Worm (Caenorhabditis elegans): Measurements from ENCODE around the gene F38A1.8.

The F38A1.8 gene

ce11 chrIV:1225596-1226232 lies 13.9 kb downstream of the F38A1.8 start, which contains the start of gene W09G12.8:
TSS of gene W09G12.8 (plus strand) at chrIV:1226182.
- no peak for TF ChIP-seq unc-62 (GFP tag; optimal IDR thresholded peaks at IDR 0.05)

ce11 chrIV:1224781-1225180 lies 14.9 kb downstream of the F38A1.8 start:
- no peak for TF ChIP-seq snpc-4 (tag; optimal IDR thresholded peaks at IDR 0.05)
- TF ChIP-seq blmp-1 (tag; optimal IDR thresholded peaks at IDR 0.05): peak; percentile 94
- TF ChIP-seq ets-5 (GFP tag; IDR thresholded peaks at IDR 0.05): no peak
- no peak for TF ChIP-seq fos-1 (tag; optimal IDR thresholded peaks at IDR 0.05)
- no peak for TF ChIP-seq unc-86 (tag; optimal IDR thresholded peaks at IDR 0.05)
- no peak for TF ChIP-seq ceh-88 (GFP tag; IDR thresholded peaks at IDR 0.05)

- TF ChIP-seq efl-1 (optimal IDR thresholded peaks at IDR 0.05): peak in 1 of 2 experiments; percentile 18
- no peak for TF ChIP-seq efl-1 (GFP tag; optimal IDR thresholded peaks at IDR 0.05 in 1 of 2)
- peak; percentile 4 for TF ChIP-seq jun-1 (tag; optimal IDR thresholded peaks at IDR 0.05)
- no peak for TF ChIP-seq ama-1 (optimal IDR thresholded peaks at IDR 0.05)
- peak; percentile 45 for TF ChIP-seq blmp-1 (tag; optimal IDR thresholded peaks at IDR 0.05)
Observed at ce11 chrIV:1221167-1221566, 18.5 kb downstream of the F38A1.8 start, which contains the start of gene W09G12.10. TSS of gene W09G12.10 (minus strand) at chrIV:1221287.

- no peak for TF ChIP-seq nhr-71 (tag; optimal IDR thresholded peaks at IDR 0.05)
- TF ChIP-seq lsy-2 (tag; optimal IDR thresholded peaks at IDR 0.05): no peak
- TF ChIP-seq nhr-84 (tag; optimal IDR thresholded peaks at IDR 0.05): no peak
- no peak for TF ChIP-seq nhr-11 (tag; optimal IDR thresholded peaks at IDR 0.05)
- TF ChIP-seq nhr-47 (tag; optimal IDR thresholded peaks at IDR 0.05): no peak
- TF ChIP-seq irx-1 (tag; optimal IDR thresholded peaks at IDR 0.05): no peak
- no peak for TF ChIP-seq mef-2 (tag; optimal IDR thresholded peaks at IDR 0.05)
- no peak for TF ChIP-seq ztf-11 (tag; optimal IDR thresholded peaks at IDR 0.05)
- TF ChIP-seq mep-1 (tag; optimal IDR thresholded peaks at IDR 0.05): no peak
- no peak for TF ChIP-seq lin-35 (GFP tag; optimal IDR thresholded peaks at IDR 0.05)
- TF ChIP-seq zag-1 (tag; optimal IDR thresholded peaks at IDR 0.05): no peak
- TF ChIP-seq zip-4 (GFP tag; optimal IDR thresholded peaks at IDR 0.05): no peak
- TF ChIP-seq nhr-76 (tag; optimal IDR thresholded peaks at IDR 0.05): no peak
Observed at ce11 chrIV:1216290-1216689, 23.4 kb downstream of the F38A1.8 start, which contains the start of gene W09G12.9. TSS of gene W09G12.9 (plus strand) at chrIV:1216590.

- TF ChIP-seq efl-1 (optimal IDR thresholded peaks at IDR 0.05) (no peak), efl-1 (GFP tag; optimal IDR thresholded peaks at IDR 0.05 in 1 of 2) (peak in 1 of 2 experiments; percentile 54), grh-1 (GFP tag; IDR thresholded peaks at IDR 0.05) (no peak)
Observed at ce11 chrIV:1215536-1215935, 24.1 kb downstream of the F38A1.8 start.

- TF ChIP-seq elt-2 (tag; optimal IDR thresholded peaks at IDR 0.05) (no peak), grh-1 (GFP tag; IDR thresholded peaks at IDR 0.05) (no peak), C34B4.2 (tag; optimal IDR thresholded peaks at IDR 0.05) (no peak), snpc-4 (tag; optimal IDR thresholded peaks at IDR 0.05) (peak; percentile 35), nhr-85 (tag) (no peak), ets-5 (GFP tag; IDR thresholded peaks at IDR 0.05) (no peak), dpl-1 (GFP tag; optimal IDR thresholded peaks at IDR 0.05) (peak in 1 of 3 experiments; percentile 20), mab-9 (GFP tag; IDR thresholded peaks at IDR 0.05) (no peak), nhr-76 (tag; optimal IDR thresholded peaks at IDR 0.05) (no peak), ztf-11 (tag; optimal IDR thresholded peaks at IDR 0.05) (no peak), lin-39 (tag; optimal IDR thresholded peaks at IDR 0.05) (no peak), fkh-4 (tag; optimal IDR thresholded peaks at IDR 0.05; ENCODE audit: borderline replicate concordance) (no peak), egl-13 (tag; optimal IDR thresholded peaks at IDR 0.05) (no peak), egl-27 (tag; optimal IDR thresholded peaks at IDR 0.05) (no peak), mep-1 (tag; optimal IDR thresholded peaks at IDR 0.05) (no peak), fkh-8 (tag; optimal IDR thresholded peaks at IDR 0.05) (peak; percentile 71), jun-1 (tag; optimal IDR thresholded peaks at IDR 0.05) (no peak), rnt-1 (tag; optimal IDR thresholded peaks at IDR 0.05) (no peak), tlp-1 (tag; optimal IDR thresholded peaks at IDR 0.05) (no peak), unc-62 (GFP tag; optimal IDR thresholded peaks at IDR 0.05) (no peak), fkh-10 (GFP tag; optimal IDR thresholded peaks at IDR 0.05) (no peak), lin-14 (GFP tag; optimal IDR thresholded peaks at IDR 0.05) (peak; percentile 82), lin-35 (GFP tag; optimal IDR thresholded peaks at IDR 0.05) (no peak), lsy-2 (tag; optimal IDR thresholded peaks at IDR 0.05) (peak in 1 of 2 experiments; percentile 18), nhr-19 (GFP tag; conservative IDR thresholded peaks at IDR 0.05) (no peak), efl-1 (optimal IDR thresholded peaks at IDR 0.05) (no peak), efl-1 (GFP tag; optimal IDR thresholded peaks at IDR 0.05 in 1 of 2) (peak in 1 of 2 experiments; percentile 2), ceh-82 (tag; optimal IDR thresholded peaks at IDR 0.05) (peak in 1 of 3 experiments; percentile 39)
Observed at ce11 chrIV:1213192-1213591, 26.5 kb downstream of the F38A1.8 start.
